Fruit fly (Drosophila melanogaster) whole organism, embryonic: Measurements from ENCODE around the gene CG44261.

Experiments used
- Antp ChIP-seq: fragments of 200-800 bp; sonication (Bioruptor generic); optimal IDR thresholded peaks from 3 replicates; lab custom pipeline; 2016; ENCODE audit warnings: missing biosample characterization, missing genetic modification characterization
- Atf-2 ChIP-seq: fragments of 200-800 bp; sonication (Bioruptor generic); optimal IDR thresholded peaks from 2 replicates; lab custom pipeline; 2016; ENCODE audit warnings: missing biosample characterization, missing genetic modification characterization
- Bgb ChIP-seq: fragments of 200-800 bp; sonication (Bioruptor generic); IDR thresholded peaks from 2 replicates; pipeline ENCODE4 v1.3.6; 2022; ENCODE audit warnings: missing biosample characterization, missing genetic modification characterization; ENCODE audit not compliant: partially characterized antibody
- CG10321 ChIP-seq: fragments of 200-800 bp; sonication (Bioruptor generic); IDR thresholded peaks from 2 replicates; pipeline ENCODE4 v1.3.6; 2022; ENCODE audit warnings: missing biosample characterization, missing genetic modification characterization
- CG11085 ChIP-seq: fragments of 200-800 bp; sonication (Bioruptor generic); IDR thresholded peaks from 2 replicates; pipeline ENCODE4 v1.3.6; 2022; ENCODE audit warnings: missing biosample characterization, missing genetic modification characterization
- CG11695 ChIP-seq: fragments of 200-800 bp; sonication (Bioruptor generic); IDR thresholded peaks from 3 replicates; pipeline ENCODE4 v1.3.6; 2022; ENCODE audit warnings: missing biosample characterization, missing genetic modification characterization
- CG11696 ChIP-seq: fragments of 200-800 bp; sonication (Bioruptor generic); IDR thresholded peaks from 2 replicates; pipeline ENCODE4 v1.3.6; 2022; ENCODE audit warnings: missing biosample characterization, missing genetic modification characterization
- CG13624 ChIP-seq: fragments of 200-800 bp; sonication (Bioruptor generic); optimal IDR thresholded peaks from 2 replicates; lab custom pipeline; 2016; ENCODE audit warnings: missing biosample characterization, missing genetic modification characterization
- CG15696 ChIP-seq: fragments of 200-800 bp; sonication (Bioruptor generic); optimal IDR thresholded peaks from 2 replicates; lab custom pipeline; 2019; ENCODE audit warnings: missing biosample characterization, mild to moderate bottlenecking, missing genetic modification characterization, moderate library complexity
- CG17912 ChIP-seq: fragments of 200-800 bp; sonication (Bioruptor generic); optimal IDR thresholded peaks from 2 replicates; lab custom pipeline; 2018; ENCODE audit warnings: missing biosample characterization, mild to moderate bottlenecking, missing genetic modification characterization
- CG3281 ChIP-seq: fragments of 200-800 bp; sonication (Bioruptor generic); optimal IDR thresholded peaks from 3 replicates; lab custom pipeline; 2017; ENCODE audit warnings: missing biosample characterization, mild to moderate bottlenecking, missing genetic modification characterization
- CG3407 ChIP-seq: fragments of 200-800 bp; sonication (Bioruptor generic); optimal IDR thresholded peaks from 2 replicates; lab custom pipeline; 2018; ENCODE audit warnings: missing biosample characterization, mild to moderate bottlenecking, missing genetic modification characterization
- CG34422 ChIP-seq: fragments of 200-800 bp; sonication (Bioruptor generic); IDR thresholded peaks from 3 replicates; pipeline ENCODE4 v1.3.6; 2022; ENCODE audit warnings: missing biosample characterization, missing genetic modification characterization
- CG4617 ChIP-seq: fragments of 200-800 bp; sonication (Bioruptor generic); optimal IDR thresholded peaks from 3 replicates; lab custom pipeline; 2016; ENCODE audit warnings: missing biosample characterization, missing genetic modification characterization, borderline replicate concordance
- CG9215 ChIP-seq: fragments of 200-800 bp; sonication (Bioruptor generic); IDR thresholded peaks from 2 replicates; pipeline ENCODE4 v1.3.6; 2022; ENCODE audit warnings: missing biosample characterization, missing genetic modification characterization
- CG9437 ChIP-seq: fragments of 200-800 bp; sonication (Bioruptor generic); optimal IDR thresholded peaks from 2 replicates; lab custom pipeline; 2018; ENCODE audit warnings: missing biosample characterization, mild to moderate bottlenecking, missing genetic modification characterization
- D19A ChIP-seq: fragments of 200-800 bp; optimal IDR thresholded peaks from 3 replicates; lab custom pipeline; 2019; ENCODE audit warnings: missing biosample characterization, mild to moderate bottlenecking, missing genetic modification characterization, moderate library complexity
- Deaf1 ChIP-seq: fragments of 200-800 bp; optimal IDR thresholded peaks from 3 replicates; lab custom pipeline; 2019; ENCODE audit warnings: missing biosample characterization, mild to moderate bottlenecking, missing genetic modification characterization, moderate library complexity
- E2f1 ChIP-seq: fragments of 200-800 bp; sonication (Bioruptor generic); IDR thresholded peaks from 2 replicates; pipeline ENCODE4 v1.3.6; 2022; ENCODE audit warnings: missing biosample characterization, missing genetic modification characterization
- ERR ChIP-seq: fragments of 200-800 bp; sonication (Bioruptor generic); optimal IDR thresholded peaks from 2 replicates; lab custom pipeline; 2016; ENCODE audit warnings: missing biosample characterization, missing genetic modification characterization
- Ets97D ChIP-seq: fragments of 200-800 bp; sonication (Bioruptor generic); optimal IDR thresholded peaks from 3 replicates; lab custom pipeline; 2016; ENCODE audit warnings: missing biosample characterization, missing genetic modification characterization
- HLH3B ChIP-seq: fragments of 200-800 bp; sonication (Bioruptor generic); IDR thresholded peaks from 2 replicates; pipeline ENCODE4 v1.3.6; 2022; ENCODE audit warnings: missing biosample characterization, missing genetic modification characterization
- HmgD ChIP-seq: fragments of 200-800 bp; sonication (Bioruptor generic); optimal IDR thresholded peaks from 3 replicates; lab custom pipeline; 2016; ENCODE audit warnings: missing biosample characterization, missing genetic modification characterization
- Lhr ChIP-seq: fragments of 200-800 bp; sonication (Bioruptor generic); optimal IDR thresholded peaks from 3 replicates; lab custom pipeline; 2017; ENCODE audit warnings: mild to moderate bottlenecking, missing biosample characterization, missing genetic modification reagents, missing genetic modification characterization
- MESR4 ChIP-seq: fragments of 200-800 bp; sonication (Bioruptor generic); optimal IDR thresholded peaks from 2 replicates; lab custom pipeline; 2018; ENCODE audit warnings: missing biosample characterization, mild to moderate bottlenecking, missing genetic modification characterization, moderate library complexity
- Nf-YA ChIP-seq: fragments of 200-800 bp; sonication (Bioruptor generic); IDR thresholded peaks from 2 replicates; pipeline ENCODE4 v1.3.6; 2022; ENCODE audit warnings: missing biosample characterization, missing genetic modification characterization
- Pdp1 ChIP-seq, 2 experiments: fragments of 200-800 bp; sonication (Bioruptor generic); optimal IDR thresholded peaks; 3 replicates each; lab custom pipeline; 2016; ENCODE audit warnings: missing biosample characterization in 2 of 2, missing genetic modification characterization in 2 of 2, mild to moderate bottlenecking in 1 of 2, moderate library complexity in 1 of 2
- YL-1 ChIP-seq: fragments of 200-800 bp; sonication (Bioruptor generic); optimal IDR thresholded peaks from 3 replicates; lab custom pipeline; 2017; ENCODE audit warnings: missing biosample characterization, mild to moderate bottlenecking, missing genetic modification characterization
- ap ChIP-seq: fragments of 200-800 bp; sonication (Bioruptor generic); IDR thresholded peaks from 2 replicates; pipeline ENCODE4 v1.3.6; 2022; ENCODE audit warnings: missing biosample characterization, missing genetic modification characterization
- ase ChIP-seq: fragments of 200-800 bp; sonication (Bioruptor generic); IDR thresholded peaks from 3 replicates; pipeline ENCODE4 v1.3.6; 2022; ENCODE audit warnings: missing biosample characterization, missing genetic modification characterization
- bbx ChIP-seq: fragments of 200-800 bp; sonication (Bioruptor generic); IDR thresholded peaks from 2 replicates; pipeline ENCODE4 v1.3.6; 2022; ENCODE audit warnings: missing biosample characterization, missing genetic modification characterization; ENCODE audit not compliant: partially characterized antibody
- bigmax ChIP-seq: fragments of 200-800 bp; sonication (Bioruptor generic); optimal IDR thresholded peaks from 2 replicates; lab custom pipeline; 2018; ENCODE audit warnings: missing biosample characterization, mild to moderate bottlenecking, missing genetic modification characterization
- bowl ChIP-seq: fragments of 200-800 bp; sonication (Bioruptor generic); IDR thresholded peaks from 2 replicates; pipeline ENCODE4 v1.3.6; 2022; ENCODE audit warnings: missing biosample characterization, missing genetic modification characterization
- caup ChIP-seq: fragments of 200-800 bp; sonication (Bioruptor generic); optimal IDR thresholded peaks from 3 replicates; lab custom pipeline; 2017; ENCODE audit warnings: missing biosample characterization, mild to moderate bottlenecking, missing genetic modification characterization, moderate library complexity; ENCODE audit not compliant: severe bottlenecking
- chn ChIP-seq: fragments of 200-800 bp; sonication (Bioruptor generic); optimal IDR thresholded peaks from 2 replicates; lab custom pipeline; 2016; ENCODE audit warnings: missing biosample characterization, missing genetic modification characterization
- ewg ChIP-seq: fragments of 200-800 bp; sonication (Bioruptor generic); optimal IDR thresholded peaks from 3 replicates; lab custom pipeline; 2017; ENCODE audit warnings: mild to moderate bottlenecking, missing biosample characterization, missing genetic modification reagents, missing genetic modification characterization
- fd3F ChIP-seq: fragments of 200-800 bp; sonication (Bioruptor generic); optimal IDR thresholded peaks from 2 replicates; lab custom pipeline; 2018; ENCODE audit warnings: missing biosample characterization, mild to moderate bottlenecking, missing genetic modification characterization, moderate library complexity
- gsb ChIP-seq: fragments of 200-800 bp; sonication (Bioruptor generic); IDR thresholded peaks from 2 replicates; pipeline ENCODE4 v1.3.6; 2022; ENCODE audit warnings: missing biosample characterization, missing genetic modification characterization
- kah ChIP-seq: fragments of 200-800 bp; sonication (Bioruptor generic); optimal IDR thresholded peaks from 2 replicates; lab custom pipeline; 2018; ENCODE audit warnings: missing biosample characterization, mild to moderate bottlenecking, missing genetic modification characterization
- lilli ChIP-seq: fragments of 200-800 bp; sonication (Bioruptor generic); optimal IDR thresholded peaks from 3 replicates; lab custom pipeline; 2016; ENCODE audit warnings: missing biosample characterization, missing genetic modification characterization
- odd ChIP-seq: fragments of 200-800 bp; sonication (Bioruptor generic); optimal IDR thresholded peaks from 2 replicates; lab custom pipeline; 2017; ENCODE audit warnings: missing biosample characterization, mild to moderate bottlenecking, missing genetic modification characterization
- phol ChIP-seq: fragments of 200-800 bp; sonication (Bioruptor generic); optimal IDR thresholded peaks from 3 replicates; lab custom pipeline; 2018; ENCODE audit warnings: missing biosample characterization, mild to moderate bottlenecking, missing genetic modification characterization, moderate library complexity
- pnt ChIP-seq: fragments of 200-800 bp; sonication (Bioruptor generic); optimal IDR thresholded peaks from 3 replicates; lab custom pipeline; 2016; ENCODE audit warnings: missing biosample characterization, missing genetic modification characterization
- seq ChIP-seq: fragments of 200-800 bp; sonication (Bioruptor generic); IDR thresholded peaks from 2 replicates; pipeline ENCODE4 v1.3.6; 2022; ENCODE audit warnings: missing biosample characterization, missing genetic modification characterization
- sim ChIP-seq: fragments of 200-800 bp; sonication (Bioruptor generic); IDR thresholded peaks from 2 replicates; pipeline ENCODE4 v1.3.6; 2022; ENCODE audit warnings: missing biosample characterization, missing genetic modification characterization
- sob ChIP-seq: fragments of 200-800 bp; sonication (Bioruptor generic); IDR thresholded peaks from 2 replicates; pipeline ENCODE4 v1.3.6; 2022; ENCODE audit warnings: missing biosample characterization, missing genetic modification characterization
- ssp ChIP-seq: fragments of 200-800 bp; sonication (Bioruptor generic); IDR thresholded peaks from 2 replicates; pipeline ENCODE4 v1.3.6; 2022; ENCODE audit warnings: missing biosample characterization, missing genetic modification characterization
- ttk ChIP-seq: fragments of 200-800 bp; sonication (Bioruptor generic); IDR thresholded peaks from 2 replicates; pipeline ENCODE4 v2.1.2; 2022; ENCODE audit warnings: missing biosample characterization, missing genetic modification characterization
- unpg ChIP-seq: fragments of 200-800 bp; sonication (Bioruptor generic); optimal IDR thresholded peaks from 3 replicates; lab custom pipeline; 2018; ENCODE audit warnings: missing biosample characterization, mild to moderate bottlenecking, missing genetic modification characterization, moderate library complexity
- vnd ChIP-seq: fragments of 200-800 bp; sonication (Bioruptor generic); IDR thresholded peaks from 3 replicates; pipeline ENCODE4 v1.3.6; 2022; ENCODE audit warnings: missing biosample characterization, missing genetic modification characterization; ENCODE audit not compliant: partially characterized antibody
- zfh2 ChIP-seq: fragments of 200-800 bp; sonication (Bioruptor generic); optimal IDR thresholded peaks from 2 replicates; lab custom pipeline; 2016; ENCODE audit warnings: missing biosample characterization, missing genetic modification characterization

CG44261 gene

DNA sequence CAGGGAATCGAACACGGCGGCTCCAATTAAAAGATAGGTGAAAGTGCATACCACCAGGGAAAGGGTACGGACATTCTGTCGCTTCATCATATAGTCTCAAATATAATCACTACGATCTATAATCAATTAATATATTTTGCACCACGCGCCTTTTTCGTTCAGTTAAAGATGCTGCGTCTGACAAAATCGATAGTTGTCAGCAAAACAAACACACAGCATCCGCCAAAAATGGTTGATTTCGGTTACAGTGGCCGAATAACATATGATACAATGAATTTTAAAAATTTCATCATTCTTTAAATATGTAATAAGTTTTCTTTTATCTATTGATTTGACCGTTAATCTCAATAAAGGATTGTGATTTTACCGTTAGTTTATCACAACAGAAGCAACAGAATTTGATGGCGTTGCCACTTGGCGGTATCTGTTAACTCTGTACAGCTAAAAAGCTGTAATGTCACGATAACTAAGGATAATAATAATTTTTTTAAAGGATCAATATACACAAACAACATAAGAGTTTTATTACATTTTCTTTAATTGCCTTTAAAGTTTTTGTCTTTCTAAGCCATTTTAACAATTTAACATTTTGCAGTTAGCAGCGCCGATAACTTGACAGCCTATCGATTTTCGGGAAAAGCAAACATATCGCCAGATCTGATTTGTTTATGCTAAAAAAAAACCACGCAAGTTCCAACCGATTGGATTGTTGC lies 4.1 kb upstream of the CG44261 start, which contains the start of the genes Task7 and alpha-Man-IIa (continued):
- TF ChIP-seq D19A (tag; lab: Kevin White, UChicago) = no peak
- no peak for TF ChIP-seq CG4617 (GFP tag; lab: Kevin White, UChicago)
- TF ChIP-seq odd (GFP tag; lab: Kevin White, UChicago) = no peak
- TF ChIP-seq CG11695 = no peak
- no peak for TF ChIP-seq E2f1 (GFP tag; lab: Robert Waterston, UW)
- no peak for TF ChIP-seq CG3407 (GFP tag; lab: Kevin White, UChicago)
- no peak for TF ChIP-seq sim
- TF ChIP-seq seq (GFP tag; lab: Robert Waterston, UW) = no peak
- no peak for TF ChIP-seq Antp (GFP tag; lab: Kevin White, UChicago)
- no peak for TF ChIP-seq chn (GFP tag; lab: Kevin White, UChicago)
- peak; percentile 36 for TF ChIP-seq phol (tag; lab: Kevin White, UChicago)
- no peak for TF ChIP-seq CG13624 (GFP tag; lab: Kevin White, UChicago)
- TF ChIP-seq fd3F (GFP tag; lab: Kevin White, UChicago) = no peak
- no peak for TF ChIP-seq Atf-2 (GFP tag; lab: Kevin White, UChicago)
- TF ChIP-seq ewg (GFP tag; lab: Kevin White, UChicago) = no peak
- TF ChIP-seq Deaf1 (tag; lab: Kevin White, UChicago) = no peak
- no peak for TF ChIP-seq CG10321 (GFP tag; lab: Robert Waterston, UW)
- TF ChIP-seq ERR (GFP tag; lab: Kevin White, UChicago) = no peak
- no peak for TF ChIP-seq CG11696 (GFP tag; lab: Robert Waterston, UW)
- TF ChIP-seq sob (GFP tag; lab: Robert Waterston, UW) = no peak
- TF ChIP-seq Bgb (GFP tag; lab: Robert Waterston, UW) = 0 out of 2 replicates have a peak, but pooled peaks have one; percentile 31
- no peak for TF ChIP-seq CG34422
- no peak for TF ChIP-seq bigmax (GFP tag; lab: Kevin White, UChicago)
- TF ChIP-seq unpg (GFP tag; lab: Kevin White, UChicago) = no peak
- no peak for TF ChIP-seq CG17912 (GFP tag; lab: Kevin White, UChicago)
- TF ChIP-seq CG3281 (GFP tag; lab: Kevin White, UChicago) = no peak
- TF ChIP-seq Pdp1 (GFP tag; optimal IDR thresholded peaks at IDR 0.05; lab: Kevin White, UChicago) = no peak
- TF ChIP-seq MESR4 = no peak
- no peak for TF ChIP-seq Ets97D
- no peak for TF ChIP-seq ap
- TF ChIP-seq lilli (GFP tag; lab: Kevin White, UChicago) = peak; percentile 6
- no peak for TF ChIP-seq HmgD
- no peak for TF ChIP-seq Nf-YA (GFP tag; lab: Robert Waterston, UW)
- no peak for TF ChIP-seq ttk (GFP tag; lab: Robert Waterston, UW)
- no peak for TF ChIP-seq gsb (GFP tag; lab: Robert Waterston, UW)
- no peak for TF ChIP-seq kah (GFP tag; lab: Kevin White, UChicago)
- no peak for TF ChIP-seq HLH3B (GFP tag; lab: Robert Waterston, UW)
- no peak for TF ChIP-seq Lhr (GFP tag; lab: Kevin White, UChicago)
- TF ChIP-seq ase (GFP tag; lab: Robert Waterston, UW) = no peak
- TF ChIP-seq CG15696 (tag; lab: Kevin White, UChicago) = no peak
- no peak for TF ChIP-seq caup
- TF ChIP-seq ssp (GFP tag; lab: Robert Waterston, UW) = no peak
- no peak for TF ChIP-seq bowl (GFP tag; lab: Robert Waterston, UW)
- peak; percentile 30 for TF ChIP-seq YL-1 (GFP tag; lab: Kevin White, UChicago)
- no peak for TF ChIP-seq zfh2 (GFP tag; lab: Kevin White, UChicago)
- no peak for TF ChIP-seq CG9215 (GFP tag; lab: Robert Waterston, UW)
- no peak for TF ChIP-seq vnd
- no peak for TF ChIP-seq pnt (GFP tag; lab: Kevin White, UChicago)
- TF ChIP-seq CG9437 (GFP tag; lab: Kevin White, UChicago) = no peak
- TF ChIP-seq bbx (GFP tag; lab: Robert Waterston, UW) = peak; percentile 42; the same call in 1 of the 2 replicates
- no peak for TF ChIP-seq CG11085
